Worm (Caenorhabditis elegans) whole organism, L1 larva: ENCODE results near the gene F15H10.12.

Experiments
- C16A3.4 ChIP-seq: fragments of 150-350 bp; optimal IDR thresholded peaks from 2 replicates; lab custom pipeline; 2014; ENCODE audit warnings: missing biosample characterization, missing genetic modification characterization
- F16B12.6 ChIP-seq: fragments of 150-350 bp; optimal IDR thresholded peaks from 2 replicates; lab custom pipeline; 2014; ENCODE audit warnings: missing biosample characterization, missing genetic modification characterization
- Y116A8C.19 ChIP-seq: sonication (generic microtip); optimal IDR thresholded peaks from 2 replicates; lab custom pipeline; 2016; ENCODE audit warnings: missing compliant biosample characterization, missing genetic modification characterization, borderline replicate concordance
- alr-1 ChIP-seq: fragments of 200-800 bp; sonication (Bioruptor generic); optimal IDR thresholded peaks from 2 replicates; lab custom pipeline; 2018; ENCODE audit warnings: borderline replicate concordance, mild to moderate bottlenecking, missing genetic modification characterization, missing compliant biosample characterization
- aly-2 ChIP-seq: fragments of 150-350 bp; optimal IDR thresholded peaks from 2 replicates; lab custom pipeline; 2014; ENCODE audit warnings: missing biosample characterization, missing genetic modification characterization
- blmp-1 ChIP-seq: fragments of 150-350 bp; optimal IDR thresholded peaks from 2 replicates; lab custom pipeline; 2014; ENCODE audit warnings: missing biosample characterization, missing genetic modification characterization
- ces-1 ChIP-seq: fragments of 150-350 bp; optimal IDR thresholded peaks from 2 replicates; lab custom pipeline; 2014; ENCODE audit warnings: missing biosample characterization, missing genetic modification reagents, missing genetic modification characterization
- efl-1 ChIP-seq, 4 experiments: fragments of 150-350 bp; optimal IDR thresholded peaks in 3 of 4; peaks in 1 of 4; 1 replicate in 1 of 4; 2 replicates in 3 of 4; lab custom pipeline; 2014; ENCODE audit warnings: missing biosample characterization in 2 of 4, missing genetic modification characterization in 2 of 4, missing genetic modification reagents in 2 of 4
- egl-27 ChIP-seq, 2 experiments: fragments of 150-350 bp in 1 of 2; sonication (generic microtip); optimal IDR thresholded peaks; 3 replicates each; lab custom pipeline; 2017 to 2018; ENCODE audit warnings: missing biosample characterization in 2 of 2, missing genetic modification characterization in 2 of 2, missing genetic modification reagents in 2 of 2
- ets-5 ChIP-seq: fragments of 200-800 bp; sonication (Bioruptor generic); IDR thresholded peaks from 2 replicates; pipeline ENCODE4 v1.3.6; 2022; ENCODE audit warnings: missing genetic modification characterization, missing compliant biosample characterization
- fos-1 ChIP-seq: fragments of 150-350 bp; optimal IDR thresholded peaks from 2 replicates; lab custom pipeline; 2014; ENCODE audit warnings: missing biosample characterization, missing genetic modification characterization
- grh-1 ChIP-seq: fragments of 200-800 bp; sonication (Bioruptor generic); IDR thresholded peaks from 2 replicates; pipeline ENCODE4 v1.3.6; 2022; ENCODE audit warnings: missing genetic modification reagents, missing genetic modification characterization, missing compliant biosample characterization
- hlh-17 ChIP-seq: fragments of 200-800 bp; sonication (Bioruptor generic); optimal IDR thresholded peaks from 2 replicates; lab custom pipeline; 2018; ENCODE audit warnings: missing genetic modification characterization, mild to moderate bottlenecking, missing compliant biosample characterization, moderate library complexity, borderline replicate concordance
- hlh-4 ChIP-seq: sonication (generic microtip); optimal IDR thresholded peaks from 2 replicates; lab custom pipeline; 2016; ENCODE audit warnings: mild to moderate bottlenecking, missing genetic modification characterization, missing compliant biosample characterization
- hpl-2 ChIP-seq: fragments of 150-350 bp; optimal IDR thresholded peaks from 2 replicates; lab custom pipeline; 2014; ENCODE audit warnings: missing biosample characterization, missing genetic modification reagents, missing genetic modification characterization
- irx-1 ChIP-seq: sonication (generic microtip); optimal IDR thresholded peaks from 2 replicates; lab custom pipeline; 2016; ENCODE audit warnings: missing genetic modification characterization, missing compliant biosample characterization
- jun-1 ChIP-seq: fragments of 150-350 bp; optimal IDR thresholded peaks from 2 replicates; lab custom pipeline; 2014; ENCODE audit warnings: missing biosample characterization, missing genetic modification reagents, missing genetic modification characterization
- lin-13 ChIP-seq: fragments of 150-350 bp; optimal IDR thresholded peaks from 2 replicates; lab custom pipeline; 2014; ENCODE audit warnings: missing biosample characterization, missing genetic modification reagents, missing genetic modification characterization
- lin-35 ChIP-seq, 2 experiments: fragments of 150-350 bp; optimal IDR thresholded peaks; 2 replicates each; lab custom pipeline; 2014; ENCODE audit warnings: missing biosample characterization in 2 of 2, missing genetic modification characterization in 2 of 2, missing genetic modification reagents in 2 of 2
- lin-39 ChIP-seq: fragments of 150-350 bp; optimal IDR thresholded peaks from 2 replicates; lab custom pipeline; 2014; ENCODE audit warnings: missing biosample characterization, missing genetic modification reagents, missing genetic modification characterization
- lir-3 ChIP-seq: sonication (generic microtip); optimal IDR thresholded peaks from 2 replicates; lab custom pipeline; 2016; ENCODE audit warnings: mild to moderate bottlenecking, missing genetic modification characterization, moderate library complexity, missing compliant biosample characterization; ENCODE audit not compliant: poor library complexity
- mdl-1 ChIP-seq, 2 experiments: fragments of 150-350 bp; optimal IDR thresholded peaks; 2 replicates each; lab custom pipeline; 2014 to 2017; ENCODE audit warnings: missing biosample characterization in 2 of 2, missing genetic modification characterization in 2 of 2, inconsistent platforms in 1 of 2
- mef-2 ChIP-seq: fragments of 150-350 bp; optimal IDR thresholded peaks from 2 replicates; lab custom pipeline; 2014; ENCODE audit warnings: missing biosample characterization, missing genetic modification characterization
- nhr-12 ChIP-seq: sonication (generic microtip); optimal IDR thresholded peaks from 2 replicates; lab custom pipeline; 2017; ENCODE audit warnings: missing biosample characterization, missing genetic modification characterization
- nhr-237 ChIP-seq: fragments of 150-350 bp; optimal IDR thresholded peaks from 2 replicates; lab custom pipeline; 2014; ENCODE audit warnings: missing biosample characterization, missing genetic modification characterization
- nhr-28 ChIP-seq: fragments of 150-350 bp; optimal IDR thresholded peaks from 2 replicates; lab custom pipeline; 2014; ENCODE audit warnings: missing biosample characterization, missing genetic modification characterization
- nhr-47 ChIP-seq: sonication (generic microtip); optimal IDR thresholded peaks from 2 replicates; lab custom pipeline; 2016; ENCODE audit warnings: mild to moderate bottlenecking, missing genetic modification characterization, moderate library complexity, missing compliant biosample characterization
- nhr-71 ChIP-seq: sonication (generic microtip); optimal IDR thresholded peaks from 2 replicates; lab custom pipeline; 2016; ENCODE audit warnings: mild to moderate bottlenecking, missing genetic modification characterization, moderate library complexity, missing compliant biosample characterization
- nhr-84 ChIP-seq: sonication (generic microtip); optimal IDR thresholded peaks from 2 replicates; lab custom pipeline; 2017; ENCODE audit warnings: missing biosample characterization, missing genetic modification characterization
- nhr-85 ChIP-seq: sonication (generic microtip); peaks from one replicate; lab custom pipeline; 2016; ENCODE audit warnings: missing genetic modification characterization, inconsistent platforms, missing compliant biosample characterization
- nhr-90 ChIP-seq: sonication (generic microtip); optimal IDR thresholded peaks from 2 replicates; lab custom pipeline; 2016; ENCODE audit warnings: mild to moderate bottlenecking, missing genetic modification characterization, missing compliant biosample characterization; ENCODE audit not compliant: poor library complexity
- pqm-1 ChIP-seq: sonication (generic microtip); optimal IDR thresholded peaks from 3 replicates; lab custom pipeline; 2017; ENCODE audit warnings: missing biosample characterization, missing genetic modification characterization
- rnt-1 ChIP-seq: sonication (generic microtip); optimal IDR thresholded peaks from 2 replicates; lab custom pipeline; 2016; ENCODE audit warnings: mild to moderate bottlenecking, missing genetic modification characterization, moderate library complexity, missing compliant biosample characterization
- snpc-4 ChIP-seq: fragments of 150-350 bp; optimal IDR thresholded peaks from 2 replicates; lab custom pipeline; 2014; ENCODE audit warnings: missing biosample characterization, missing genetic modification characterization
- sox-4 ChIP-seq: sonication (generic microtip); optimal IDR thresholded peaks from 2 replicates; lab custom pipeline; 2016; ENCODE audit warnings: missing genetic modification characterization, missing compliant biosample characterization
- tbx-2 ChIP-seq: sonication (generic microtip); optimal IDR thresholded peaks from 2 replicates; lab custom pipeline; 2016; ENCODE audit warnings: missing genetic modification characterization, missing compliant biosample characterization
- tlp-1 ChIP-seq: fragments of 150-350 bp; optimal IDR thresholded peaks from 2 replicates; lab custom pipeline; 2014; ENCODE audit warnings: missing biosample characterization, missing genetic modification characterization
- unc-86 ChIP-seq: sonication (generic microtip); optimal IDR thresholded peaks from 2 replicates; lab custom pipeline; 2016; ENCODE audit warnings: missing genetic modification characterization, missing compliant biosample characterization
- unc-98 ChIP-seq: fragments of 200-800 bp; sonication (Bioruptor generic); IDR thresholded peaks from 2 replicates; pipeline ENCODE4 v1.3.6; 2022; ENCODE audit warnings: missing genetic modification characterization, missing compliant biosample characterization
- vab-15 ChIP-seq: sonication (generic microtip); optimal IDR thresholded peaks from 2 replicates; lab custom pipeline; 2017; ENCODE audit warnings: missing genotype, mild to moderate bottlenecking, missing genetic modification characterization, missing compliant biosample characterization
- zip-4 ChIP-seq: fragments of 200-800 bp; sonication (Bioruptor generic); optimal IDR thresholded peaks from 2 replicates; lab custom pipeline; 2018; ENCODE audit warnings: mild to moderate bottlenecking, missing genetic modification characterization, moderate library complexity, missing compliant biosample characterization
- ztf-11 ChIP-seq, 2 experiments: sonication (generic microtip); optimal IDR thresholded peaks; 2 replicates each; lab custom pipeline; 2016 to 2017; ENCODE audit warnings: missing genetic modification characterization in 2 of 2, missing biosample characterization in 1 of 2, missing compliant biosample characterization in 1 of 2

Gene F15H10.12

DNA sequence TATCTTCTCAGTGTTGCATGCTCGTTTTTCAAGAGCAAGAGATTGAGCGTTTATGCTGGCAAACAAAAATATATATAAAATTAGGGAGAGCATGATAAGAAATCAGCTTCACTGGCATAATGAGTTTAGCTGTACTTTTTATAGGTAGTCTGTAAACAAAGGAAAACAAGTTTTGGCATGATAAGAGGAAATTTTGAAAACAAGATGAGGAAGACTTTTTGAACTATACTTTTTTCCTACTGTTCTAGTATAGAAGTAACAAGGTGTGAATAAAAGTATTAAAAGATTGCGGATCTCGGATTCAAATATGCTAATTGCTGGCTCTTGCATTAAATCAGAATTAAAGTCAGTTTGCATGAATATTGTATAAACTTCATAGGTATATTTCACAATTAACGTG, 9.1 kb upstream of the F15H10.12 start, which contains the start of gene F15H10.5:
Gene F15H10.5, minus strand, starts transcription at position 101 of the 400 bp plus-strand sequence.
- TF ChIP-seq nhr-237 (tag; lab: Kevin White, UChicago), result no peak
- TF ChIP-seq hlh-17 (GFP tag; lab: Kevin White, UChicago), result no peak
- TF ChIP-seq vab-15 (tag; lab: Kevin White, UChicago), result no peak
- TF ChIP-seq nhr-90 (tag; lab: Kevin White, UChicago), result no peak

DNA sequence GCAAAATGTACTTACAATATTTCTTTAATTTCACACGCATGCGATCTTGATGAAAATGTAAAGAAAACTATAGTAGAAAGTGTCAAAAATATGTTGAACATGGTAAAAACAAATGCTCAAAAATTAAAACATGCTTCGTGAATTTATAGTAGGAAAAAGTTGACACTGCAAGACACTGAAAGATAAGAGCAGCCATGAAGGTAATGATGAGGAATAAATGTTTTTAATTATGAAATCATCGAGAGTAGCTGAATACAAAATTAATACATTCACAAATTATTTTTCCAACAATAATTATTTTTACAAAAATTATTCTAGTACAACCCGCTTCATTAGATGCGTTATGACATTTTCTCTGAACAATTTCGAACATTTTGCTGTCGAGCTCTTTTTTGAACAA, 7.0 kb upstream of the F15H10.12 start, which contains the start of gene F15H10.10:
Gene F15H10.10, minus strand, starts transcription at position 101 of the 400 bp plus-strand sequence.
- no peak for TF ChIP-seq mdl-1 (tag; optimal IDR thresholded peaks at IDR 0.05; lab: Kevin White, UChicago)
- no peak for TF ChIP-seq tbx-2
- no peak for TF ChIP-seq hpl-2
- no peak for TF ChIP-seq lir-3 (tag; lab: Kevin White, UChicago)
- no peak for TF ChIP-seq jun-1
- no peak for TF ChIP-seq hlh-4
- no peak for TF ChIP-seq tlp-1 (tag; lab: Kevin White, UChicago)
- no peak for TF ChIP-seq unc-98 (GFP tag; lab: Robert Waterston, UW)
- TF ChIP-seq F16B12.6, result no peak
- no peak for TF ChIP-seq vab-15 (tag; lab: Kevin White, UChicago)
- TF ChIP-seq nhr-71 (tag; lab: Kevin White, UChicago), result no peak
- no peak for TF ChIP-seq C16A3.4 (tag; lab: Kevin White, UChicago)

DNA sequence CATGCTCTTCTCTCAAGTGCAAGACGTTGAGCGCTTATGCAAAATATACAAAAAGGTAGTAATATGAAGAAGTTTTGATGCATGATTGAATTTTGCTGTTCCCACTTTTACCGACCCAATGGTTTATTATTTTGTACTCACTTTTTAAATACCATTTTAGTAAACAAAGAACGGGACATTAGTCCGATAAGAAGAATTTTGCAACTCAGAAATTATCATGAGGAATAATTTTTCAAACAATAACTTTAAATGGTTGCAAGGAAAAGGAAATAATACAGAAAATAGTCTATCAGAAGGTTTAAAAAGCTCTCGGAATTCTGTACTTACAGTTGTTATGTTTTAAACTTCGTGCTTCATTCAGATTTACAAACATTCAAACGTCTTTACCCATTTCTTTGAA, 4.7 kb upstream of the F15H10.12 start, which contains the start of gene F15H10.9:
Gene F15H10.9, minus strand, starts transcription at position 101 of the 400 bp plus-strand sequence.
- TF ChIP-seq mef-2 (tag; lab: Kevin White, UChicago), result no peak
- no peak for TF ChIP-seq unc-86 (tag; lab: Kevin White, UChicago)
- no peak for TF ChIP-seq snpc-4
- TF ChIP-seq, all 84 proteins: peak for 0

DNA sequence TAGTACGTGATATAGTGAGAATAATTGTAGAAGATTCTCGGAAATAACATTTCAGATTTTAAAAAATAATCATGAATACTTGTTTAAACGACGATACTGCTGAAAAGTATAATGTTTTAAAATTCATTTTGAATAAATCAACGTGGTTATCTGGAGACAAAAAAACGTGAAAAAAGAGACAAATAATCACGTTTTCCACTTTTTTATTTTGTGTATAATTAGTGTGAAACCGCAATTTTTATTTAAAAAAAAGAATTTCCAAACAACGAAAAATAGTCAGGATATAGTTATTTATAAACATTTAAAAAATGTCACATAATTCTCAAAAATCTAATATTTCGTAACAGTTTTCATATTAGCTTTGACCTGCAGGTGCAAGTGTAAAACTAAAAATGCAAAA, 3.6 kb downstream of the F15H10.12 start, which contains the start of gene F15H10.7:
Gene F15H10.7, minus strand, starts transcription at position 101 of the 400 bp plus-strand sequence.
- TF ChIP-seq fos-1 (tag; lab: Kevin White, UChicago), result no peak
- TF ChIP-seq, all 84 proteins: peak for 0

DNA sequence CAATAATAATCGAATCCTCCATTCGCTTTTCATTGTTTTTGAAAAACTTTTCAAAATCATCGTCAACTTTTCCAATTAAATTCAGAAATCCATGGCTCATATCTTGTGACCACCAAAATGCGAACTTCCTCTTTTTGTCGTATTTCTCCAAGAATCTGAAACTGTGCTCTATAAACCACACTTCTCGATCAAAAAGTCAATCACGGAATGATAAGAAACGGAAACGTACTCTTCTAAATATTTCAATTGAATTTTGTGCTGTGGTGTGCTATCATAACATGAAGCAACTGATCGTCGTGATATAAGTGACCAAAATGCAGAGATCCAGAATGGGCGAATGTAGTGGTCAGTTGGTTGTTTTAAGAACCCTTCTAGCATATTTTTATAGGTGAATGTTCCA, 5.2 kb downstream of the F15H10.12 start:
- TF ChIP-seq rnt-1 (tag; lab: Kevin White, UChicago) (no peak), mdl-1 (tag; optimal IDR thresholded peaks at IDR 0.05; lab: Kevin White, UChicago) (no peak), irx-1 (tag; lab: Kevin White, UChicago) (no peak), nhr-47 (tag; lab: Kevin White, UChicago) (no peak), efl-1 (optimal IDR thresholded peaks at IDR 0.05; lab: Kevin White, UChicago) (no peak), efl-1 (GFP tag; optimal IDR thresholded peaks at IDR 0.05 in 1 of 2; lab: Kevin White, UChicago) (no peak), nhr-84 (tag; lab: Kevin White, UChicago) (no peak), nhr-28 (no peak), grh-1 (GFP tag; lab: Robert Waterston, UW) (no peak), alr-1 (tag; lab: Kevin White, UChicago) (no peak), vab-15 (tag; lab: Kevin White, UChicago) (no peak), ces-1 (no peak), lin-39 (no peak), sox-4 (tag; lab: Kevin White, UChicago) (no peak), tlp-1 (tag; lab: Kevin White, UChicago) (no peak)

DNA sequence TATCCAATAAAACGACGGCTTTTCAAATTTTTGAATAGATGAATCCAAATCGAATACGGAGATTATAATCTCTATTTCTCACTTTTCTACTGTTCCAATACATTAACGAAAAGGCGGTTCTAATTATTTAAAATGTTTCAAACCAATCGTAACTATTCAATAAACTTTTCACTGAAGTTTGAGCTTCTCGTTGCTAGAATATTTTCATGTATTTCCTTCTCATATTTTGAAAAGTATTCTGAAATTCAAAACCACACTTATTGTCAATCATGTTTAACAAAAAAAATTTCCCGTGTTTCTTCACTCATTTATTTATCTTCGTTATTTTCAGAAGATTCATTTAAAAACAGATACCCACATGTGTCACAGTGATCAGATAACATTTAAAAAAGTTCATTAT, 7.1 kb downstream of the F15H10.12 start, which contains the start of gene F15H10.8:
Gene F15H10.8, minus strand, starts transcription at position 101 of the 400 bp plus-strand sequence.
- TF ChIP-seq nhr-85 (tag; lab: Kevin White, UChicago) (no peak), aly-2 (tag; lab: Kevin White, UChicago) (no peak), unc-86 (tag; lab: Kevin White, UChicago) (no peak), blmp-1 (tag; lab: Kevin White, UChicago) (no peak), ztf-11 (tag; optimal IDR thresholded peaks at IDR 0.05; lab: Kevin White, UChicago) (no peak), lin-13 (GFP tag; lab: Kevin White, UChicago) (no peak), zip-4 (GFP tag; lab: Kevin White, UChicago) (no peak), lin-35 (GFP tag; optimal IDR thresholded peaks at IDR 0.05; lab: Kevin White, UChicago) (no peak), tlp-1 (tag; lab: Kevin White, UChicago) (no peak), hpl-2 (no peak), pqm-1 (tag; lab: Kevin White, UChicago) (no peak), nhr-237 (tag; lab: Kevin White, UChicago) (no peak), egl-27 (tag; optimal IDR thresholded peaks at IDR 0.05; lab: Kevin White, UChicago) (no peak), tbx-2 (no peak), Y116A8C.19 (tag; lab: Kevin White, UChicago) (no peak), ets-5 (GFP tag; lab: Robert Waterston, UW) (no peak), nhr-12 (tag; lab: Kevin White, UChicago) (no peak), mdl-1 (tag; optimal IDR thresholded peaks at IDR 0.05; lab: Kevin White, UChicago) (no peak)
